Fruit fly (Drosophila melanogaster) whole organism, embryonic: ENCODE data around the gene CG42268.

Source experiments
- C15 ChIP-seq: fragments of 200-800 bp; sonication (Bioruptor generic); IDR thresholded peaks from 3 replicates; pipeline ENCODE4 v1.3.6; 2022; ENCODE audit warnings: missing biosample characterization, missing genetic modification characterization
- CG10147 ChIP-seq: fragments of 200-800 bp; sonication (Bioruptor generic); optimal IDR thresholded peaks from 2 replicates; lab custom pipeline; 2019; ENCODE audit warnings: missing biosample characterization, mild to moderate bottlenecking, missing genetic modification characterization, moderate library complexity
- CG10267 ChIP-seq: fragments of 200-800 bp; sonication (Bioruptor generic); optimal IDR thresholded peaks from 2 replicates; lab custom pipeline; 2018; ENCODE audit warnings: missing biosample characterization, mild to moderate bottlenecking, missing genetic modification characterization, moderate library complexity
- CG10274 ChIP-seq: fragments of 200-800 bp; sonication (Bioruptor generic); optimal IDR thresholded peaks from 3 replicates; lab custom pipeline; 2017; ENCODE audit warnings: missing biosample characterization, mild to moderate bottlenecking, missing genetic modification characterization
- CG10321 ChIP-seq: fragments of 200-800 bp; sonication (Bioruptor generic); IDR thresholded peaks from 2 replicates; pipeline ENCODE4 v1.3.6; 2022; ENCODE audit warnings: missing biosample characterization, missing genetic modification characterization
- CG10959 ChIP-seq: fragments of 200-800 bp; sonication (Bioruptor generic); IDR thresholded peaks from 2 replicates; pipeline ENCODE4 v1.3.6; 2022; ENCODE audit warnings: missing biosample characterization, missing genetic modification characterization
- CG12155 ChIP-seq: fragments of 200-800 bp; sonication (Bioruptor generic); optimal IDR thresholded peaks from 3 replicates; lab custom pipeline; 2016; ENCODE audit warnings: missing biosample characterization, missing genetic modification characterization
- CG12659 ChIP-seq: fragments of 200-800 bp; sonication (Bioruptor generic); optimal IDR thresholded peaks from 3 replicates; lab custom pipeline; 2017; ENCODE audit warnings: mild to moderate bottlenecking, missing biosample characterization, missing genetic modification reagents, missing genetic modification characterization
- CG13624 ChIP-seq: fragments of 200-800 bp; sonication (Bioruptor generic); optimal IDR thresholded peaks from 2 replicates; lab custom pipeline; 2016; ENCODE audit warnings: missing biosample characterization, missing genetic modification characterization
- CG17361 ChIP-seq: fragments of 200-800 bp; sonication (Bioruptor generic); IDR thresholded peaks from 3 replicates; pipeline ENCODE4 v1.3.6; 2022; ENCODE audit warnings: missing biosample characterization, missing genetic modification characterization
- CG17802 ChIP-seq: fragments of 200-800 bp; sonication (Bioruptor generic); optimal IDR thresholded peaks from 2 replicates; lab custom pipeline; 2018; ENCODE audit warnings: missing biosample characterization, mild to moderate bottlenecking, missing genetic modification characterization, moderate library complexity
- CG17912 ChIP-seq: fragments of 200-800 bp; sonication (Bioruptor generic); optimal IDR thresholded peaks from 2 replicates; lab custom pipeline; 2018; ENCODE audit warnings: missing biosample characterization, mild to moderate bottlenecking, missing genetic modification characterization
- CG32767 ChIP-seq: fragments of 200-800 bp; sonication (Bioruptor generic); IDR thresholded peaks from 2 replicates; pipeline ENCODE4 v1.3.6; 2022; ENCODE audit warnings: missing biosample characterization, missing genetic modification characterization
- CG34376 ChIP-seq: fragments of 200-800 bp; sonication (Bioruptor generic); optimal IDR thresholded peaks from 2 replicates; lab custom pipeline; 2018; ENCODE audit warnings: missing biosample characterization, mild to moderate bottlenecking, missing genetic modification characterization
- CG4424 ChIP-seq: fragments of 200-800 bp; sonication (Bioruptor generic); optimal IDR thresholded peaks from 3 replicates; lab custom pipeline; 2016; ENCODE audit warnings: missing biosample characterization, missing genetic modification characterization
- CG7839 ChIP-seq: fragments of 200-800 bp; sonication (Bioruptor generic); optimal IDR thresholded peaks from 3 replicates; lab custom pipeline; 2018; ENCODE audit warnings: missing biosample characterization, mild to moderate bottlenecking, missing genetic modification characterization, moderate library complexity
- CG8944 ChIP-seq: fragments of 200-800 bp; sonication (Bioruptor generic); optimal IDR thresholded peaks from 3 replicates; lab custom pipeline; 2016; ENCODE audit warnings: missing biosample characterization, missing genetic modification characterization
- CG9797 ChIP-seq: fragments of 200-800 bp; sonication (Bioruptor generic); optimal IDR thresholded peaks from 3 replicates; lab custom pipeline; 2018; ENCODE audit warnings: missing biosample characterization, mild to moderate bottlenecking, missing genetic modification characterization
- Dad ChIP-seq: fragments of 200-800 bp; sonication (Bioruptor generic); optimal IDR thresholded peaks from 3 replicates; lab custom pipeline; 2016; ENCODE audit warnings: missing biosample characterization, missing genetic modification characterization
- Dbx ChIP-seq: fragments of 200-800 bp; sonication (Bioruptor generic); IDR thresholded peaks from 3 replicates; pipeline ENCODE4 v1.3.6; 2022; ENCODE audit warnings: missing biosample characterization, missing genetic modification characterization
- Hey ChIP-seq: fragments of 200-800 bp; sonication (Bioruptor generic); optimal IDR thresholded peaks from 3 replicates; lab custom pipeline; 2018; ENCODE audit warnings: missing biosample characterization, mild to moderate bottlenecking, missing genetic modification characterization
- HmgZ ChIP-seq: fragments of 200-800 bp; sonication (Bioruptor generic); optimal IDR thresholded peaks from 2 replicates; lab custom pipeline; 2018; ENCODE audit warnings: missing biosample characterization, mild to moderate bottlenecking, missing genetic modification characterization
- Myb ChIP-seq: fragments of 200-800 bp; sonication (Bioruptor generic); optimal IDR thresholded peaks from 2 replicates; lab custom pipeline; 2016; ENCODE audit warnings: missing biosample characterization, missing genetic modification characterization
- Opbp ChIP-seq: fragments of 200-800 bp; sonication (Bioruptor generic); IDR thresholded peaks from 3 replicates; pipeline ENCODE4 v1.3.6; 2022; ENCODE audit warnings: missing biosample characterization, missing genetic modification characterization; ENCODE audit not compliant: partially characterized antibody
- Rfx ChIP-seq: fragments of 200-800 bp; sonication (Bioruptor generic); IDR thresholded peaks from 2 replicates; pipeline ENCODE4 v1.3.6; 2022; ENCODE audit warnings: missing biosample characterization, missing genetic modification characterization
- Stat92E ChIP-seq, 3 experiments: fragments of >200 bp in 2 of 3; fragments of 200-800 bp in 1 of 3; sonication (Bioruptor generic) in 1 of 3; optimal IDR thresholded peaks; 2 replicates each; lab custom pipeline; 2017 to 2019; ENCODE audit warnings: missing biosample characterization in 3 of 3, missing genetic modification characterization in 3 of 3, mild to moderate bottlenecking in 1 of 3, moderate library complexity in 1 of 3
- ash1 ChIP-seq: fragments of 200-800 bp; sonication (Bioruptor generic); optimal IDR thresholded peaks from 2 replicates; lab custom pipeline; 2018; ENCODE audit warnings: missing biosample characterization, mild to moderate bottlenecking, missing genetic modification characterization
- az2 ChIP-seq: fragments of 200-800 bp; sonication (Bioruptor generic); optimal IDR thresholded peaks from 3 replicates; lab custom pipeline; 2016; ENCODE audit warnings: missing biosample characterization, missing genetic modification characterization
- bcd ChIP-seq: fragments of 200-800 bp; sonication (Bioruptor generic); optimal IDR thresholded peaks from 2 replicates; lab custom pipeline; 2017; ENCODE audit warnings: missing biosample characterization, mild to moderate bottlenecking, missing genetic modification characterization
- ci ChIP-seq: fragments of 200-800 bp; sonication (Bioruptor generic); IDR thresholded peaks from 3 replicates; pipeline ENCODE4 v1.3.6; 2022; ENCODE audit warnings: missing biosample characterization, missing genetic modification characterization
- da ChIP-seq: fragments of 200-800 bp; sonication (Bioruptor generic); optimal IDR thresholded peaks from 2 replicates; lab custom pipeline; 2016; ENCODE audit warnings: missing biosample characterization, missing genetic modification characterization
- dati ChIP-seq: fragments of 200-800 bp; sonication (Bioruptor generic); IDR thresholded peaks from 2 replicates; pipeline ENCODE4 v1.3.6; 2022; ENCODE audit warnings: missing biosample characterization, missing genetic modification characterization
- ewg ChIP-seq: fragments of 200-800 bp; sonication (Bioruptor generic); optimal IDR thresholded peaks from 3 replicates; lab custom pipeline; 2017; ENCODE audit warnings: mild to moderate bottlenecking, missing biosample characterization, missing genetic modification reagents, missing genetic modification characterization
- gcm2 ChIP-seq: fragments of 200-800 bp; sonication (Bioruptor generic); optimal IDR thresholded peaks from 2 replicates; lab custom pipeline; 2016; ENCODE audit warnings: missing biosample characterization, missing genetic modification characterization
- gsb ChIP-seq: fragments of 200-800 bp; sonication (Bioruptor generic); IDR thresholded peaks from 2 replicates; pipeline ENCODE4 v1.3.6; 2022; ENCODE audit warnings: missing biosample characterization, missing genetic modification characterization
- jumu ChIP-seq: fragments of 200-800 bp; sonication (Bioruptor generic); optimal IDR thresholded peaks from 3 replicates; lab custom pipeline; 2016; ENCODE audit warnings: missing biosample characterization, missing genetic modification characterization
- ken ChIP-seq: fragments of 200-800 bp; sonication (Bioruptor generic); IDR thresholded peaks from 3 replicates; pipeline ENCODE4 v1.3.6; 2022; ENCODE audit warnings: missing biosample characterization, missing genetic modification characterization
- mirr ChIP-seq: fragments of 200-800 bp; sonication (Bioruptor generic); optimal IDR thresholded peaks from 3 replicates; lab custom pipeline; 2018; ENCODE audit warnings: missing biosample characterization, mild to moderate bottlenecking, missing genetic modification characterization
- pfk ChIP-seq: fragments of 200-800 bp; sonication (Bioruptor generic); optimal IDR thresholded peaks from 2 replicates; lab custom pipeline; 2018; ENCODE audit warnings: missing biosample characterization, mild to moderate bottlenecking, missing genetic modification characterization, moderate library complexity
- prd ChIP-seq, 3 experiments: fragments of >200 bp in 2 of 3; fragments of 200-800 bp in 1 of 3; sonication (Bioruptor generic) in 1 of 3; optimal IDR thresholded peaks in 2 of 3; IDR thresholded peaks in 1 of 3; 2 replicates in 2 of 3; 3 replicates in 1 of 3; pipeline versions ENCODE4 v1.3.6 to Lab custom; 2017 to 2022; ENCODE audit warnings: missing biosample characterization in 1 of 3, missing genetic modification characterization in 1 of 3
- rib ChIP-seq: fragments of 200-800 bp; sonication (Bioruptor generic); IDR thresholded peaks from 2 replicates; pipeline ENCODE4 v1.3.6; 2022; ENCODE audit warnings: missing biosample characterization, missing genetic modification characterization
- ro ChIP-seq: fragments of 200-800 bp; sonication (Bioruptor generic); IDR thresholded peaks from 2 replicates; pipeline ENCODE4 v1.3.6; 2022; ENCODE audit warnings: missing biosample characterization, missing genetic modification characterization
- shn ChIP-seq: fragments of 200-800 bp; sonication (Bioruptor generic); optimal IDR thresholded peaks from 3 replicates; lab custom pipeline; 2016; ENCODE audit warnings: missing biosample characterization, missing genetic modification characterization
- sima ChIP-seq: fragments of 200-800 bp; sonication (Bioruptor generic); optimal IDR thresholded peaks from 2 replicates; lab custom pipeline; 2016; ENCODE audit warnings: missing biosample characterization, missing genetic modification characterization
- sob ChIP-seq: fragments of 200-800 bp; sonication (Bioruptor generic); IDR thresholded peaks from 2 replicates; pipeline ENCODE4 v1.3.6; 2022; ENCODE audit warnings: missing biosample characterization, missing genetic modification characterization
- sqz ChIP-seq: fragments of 200-800 bp; sonication (Bioruptor generic); optimal IDR thresholded peaks from 3 replicates; lab custom pipeline; 2018; ENCODE audit warnings: missing biosample characterization, mild to moderate bottlenecking, missing genetic modification characterization
- tio ChIP-seq: fragments of 200-800 bp; sonication (Bioruptor generic); optimal IDR thresholded peaks from 2 replicates; lab custom pipeline; 2017; ENCODE audit warnings: missing biosample characterization, missing genetic modification characterization, inconsistent platforms
- trem ChIP-seq: fragments of 200-800 bp; optimal IDR thresholded peaks from 3 replicates; lab custom pipeline; 2019; ENCODE audit warnings: missing biosample characterization, mild to moderate bottlenecking, missing genetic modification characterization, moderate library complexity
- tx ChIP-seq: fragments of 200-800 bp; sonication (Bioruptor generic); optimal IDR thresholded peaks from 2 replicates; lab custom pipeline; 2016; ENCODE audit warnings: missing biosample characterization, missing genetic modification characterization
- unc-4 ChIP-seq: fragments of 200-800 bp; sonication (Bioruptor generic); IDR thresholded peaks from 2 replicates; pipeline ENCODE4 v1.3.6; 2022; ENCODE audit warnings: missing biosample characterization, missing genetic modification characterization; ENCODE audit not compliant: partially characterized antibody
- unpg ChIP-seq: fragments of 200-800 bp; sonication (Bioruptor generic); optimal IDR thresholded peaks from 3 replicates; lab custom pipeline; 2018; ENCODE audit warnings: missing biosample characterization, mild to moderate bottlenecking, missing genetic modification characterization, moderate library complexity

Gene CG42268

DNA sequence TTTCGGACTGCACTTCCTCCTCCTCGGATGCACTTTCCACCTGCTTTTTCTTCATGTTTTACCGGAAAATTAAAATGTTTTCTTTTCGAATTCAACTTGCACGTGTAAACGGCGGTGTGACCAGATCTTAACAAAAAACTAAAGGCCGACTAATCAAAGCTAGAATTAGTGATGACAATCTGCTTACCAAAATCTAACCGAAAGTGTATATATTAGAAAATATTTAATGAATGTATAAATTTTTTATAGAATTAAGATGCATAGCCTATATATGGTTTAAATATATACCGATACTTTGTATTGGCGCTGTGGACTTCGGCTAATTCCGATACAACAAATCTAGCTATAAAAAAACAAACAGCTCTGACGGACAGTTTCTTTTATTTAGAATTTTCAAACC lies 41.3 kb downstream of the CG42268 start, which contains the start of the genes CG18178 and CG14174 (continued):
- TF ChIP-seq CG10147 (GFP tag; lab: Kevin White, UChicago): peak; percentile 80
- no peak for TF ChIP-seq rib (GFP tag; lab: Robert Waterston, UW)
- peak; percentile 32 for TF ChIP-seq CG34376 (GFP tag; lab: Kevin White, UChicago)
- no peak for TF ChIP-seq Stat92E (GFP tag; optimal IDR thresholded peaks at IDR 0.05; lab: Kevin White, UChicago)
- TF ChIP-seq CG10274 (GFP tag; lab: Kevin White, UChicago): no peak
- peak; percentile 78 for TF ChIP-seq CG7839
- peak; percentile 65 for TF ChIP-seq bcd (GFP tag; lab: Kevin White, UChicago)
- TF ChIP-seq trem (tag; lab: Kevin White, UChicago): peak; percentile 82
- TF ChIP-seq da (GFP tag; lab: Kevin White, UChicago): no peak
- TF ChIP-seq pfk (GFP tag; lab: Kevin White, UChicago): no peak
- TF ChIP-seq CG17361 (GFP tag; lab: Robert Waterston, UW): peak; percentile 89
- peak; percentile 76 for TF ChIP-seq CG10267 (tag; lab: Kevin White, UChicago)
- peak; percentile 33; the same call in 1 of the 2 replicates for TF ChIP-seq unc-4 (GFP tag; lab: Robert Waterston, UW)
- TF ChIP-seq mirr (GFP tag; lab: Kevin White, UChicago): no peak
- TF ChIP-seq shn (GFP tag; lab: Kevin White, UChicago): no peak
- TF ChIP-seq tx (GFP tag; lab: Kevin White, UChicago): no peak
- no peak for TF ChIP-seq sima
- TF ChIP-seq C15: peak; percentile 14; the same call in 1 of the 3 replicates
- peak; percentile 54 for TF ChIP-seq CG17802 (tag; lab: Kevin White, UChicago)
- peak; percentile 80 for TF ChIP-seq sob (GFP tag; lab: Robert Waterston, UW)
- peak; percentile 74 for TF ChIP-seq CG4424 (GFP tag; lab: Kevin White, UChicago)
- no peak for TF ChIP-seq gsb
- TF ChIP-seq CG10321 (GFP tag; lab: Robert Waterston, UW): no peak
- peak; percentile 77 for TF ChIP-seq CG12659 (GFP tag; lab: Kevin White, UChicago)
- no peak for TF ChIP-seq Myb (GFP tag; lab: Kevin White, UChicago)
- TF ChIP-seq ash1 (GFP tag; lab: Kevin White, UChicago): no peak
- no peak for TF ChIP-seq dati (GFP tag; lab: Robert Waterston, UW)
- peak; percentile 70; the same call in 2 of the 3 replicates for TF ChIP-seq Dbx (GFP tag; lab: Robert Waterston, UW)
- no peak for TF ChIP-seq CG8944
- peak; percentile 56 for TF ChIP-seq unpg
- TF ChIP-seq prd (optimal IDR thresholded peaks at IDR 0.05; lab: Kevin White, UChicago): no peak
- TF ChIP-seq prd (GFP tag; IDR thresholded peaks at IDR 0.05; lab: Robert Waterston, UW): peak; percentile 59; the same call in 1 of the 3 replicates
- no peak for TF ChIP-seq Hey (tag; lab: Kevin White, UChicago)
- no peak for TF ChIP-seq CG10959 (GFP tag; lab: Robert Waterston, UW)
- peak; percentile 34 for TF ChIP-seq ewg (GFP tag; lab: Kevin White, UChicago)
- peak; percentile 75 for TF ChIP-seq HmgZ (tag; lab: Kevin White, UChicago)
- TF ChIP-seq tio (GFP tag; lab: Kevin White, UChicago): no peak
- TF ChIP-seq CG13624 (GFP tag; lab: Kevin White, UChicago): no peak
- no peak for TF ChIP-seq gcm2 (GFP tag; lab: Kevin White, UChicago)
- TF ChIP-seq CG12155 (GFP tag; lab: Kevin White, UChicago): peak; percentile 54
- TF ChIP-seq ro (GFP tag; lab: Robert Waterston, UW): no peak
- no peak for TF ChIP-seq sqz (GFP tag; lab: Kevin White, UChicago)
- TF ChIP-seq Dad (GFP tag; lab: Kevin White, UChicago): no peak
- TF ChIP-seq CG9797 (GFP tag; lab: Kevin White, UChicago): peak; percentile 64
- 0 out of 2 replicates have a peak, but pooled peaks have one; percentile 60 for TF ChIP-seq CG32767 (GFP tag; lab: Robert Waterston, UW)
- TF ChIP-seq jumu (GFP tag; lab: Kevin White, UChicago): no peak
- peak; percentile 64 for TF ChIP-seq az2 (GFP tag; lab: Kevin White, UChicago)
- TF ChIP-seq Opbp (GFP tag; lab: Robert Waterston, UW): no peak
- TF ChIP-seq CG17912 (GFP tag; lab: Kevin White, UChicago): no peak
- TF ChIP-seq Rfx: peak; percentile 85
- TF ChIP-seq ci (GFP tag; lab: Robert Waterston, UW): peak; percentile 44; the same call in 1 of the 3 replicates
- TF ChIP-seq ken: peak; percentile 60; the same call in 2 of the 3 replicates
